Worm (Caenorhabditis elegans): ENCODE data around the gene crm-1.

DNA sequence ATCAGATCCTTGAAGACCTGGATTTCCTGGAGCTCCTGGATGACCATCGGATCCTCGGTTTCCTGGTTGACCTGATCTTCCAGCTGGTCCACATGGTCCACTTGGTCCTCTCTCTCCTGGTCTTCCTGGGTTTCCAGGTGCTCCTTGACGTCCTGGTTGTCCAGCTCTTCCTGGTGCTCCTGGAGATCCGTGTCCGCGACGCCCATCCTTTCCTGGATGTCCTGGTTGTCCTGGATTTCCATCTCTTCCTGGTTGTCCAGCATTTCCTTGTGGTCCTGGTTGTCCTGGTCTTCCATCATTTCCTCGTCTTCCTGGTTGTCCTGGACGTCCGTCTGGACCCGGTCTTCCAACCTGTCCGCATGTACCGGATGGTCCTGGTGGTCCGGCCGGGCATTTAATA, 40.1 kb downstream of the crm-1 start:
- TF ChIP-seq cog-1 (tag; optimal IDR thresholded peaks at IDR 0.05): no peak
- no peak for TF ChIP-seq ref-1 (GFP tag; conservative IDR thresholded peaks at IDR 0.05)

All from whole organism, midembryonic.